Fruit fly (Drosophila melanogaster) whole organism, wandering third instar larva: Measurements from ENCODE around the gene dsx-c73A.

Experiments used
- Abd-B ChIP-seq: fragments of >200 bp; optimal IDR thresholded peaks from 2 replicates; lab custom pipeline; 2017; ENCODE audit warnings: missing biosample characterization, missing genetic modification characterization
- CG32264 ChIP-seq: fragments of 200-800 bp; sonication (Bioruptor generic); optimal IDR thresholded peaks from 2 replicates; lab custom pipeline; 2016; ENCODE audit warnings: missing biosample characterization, missing genetic modification characterization
- CG9705 ChIP-seq: fragments of 200-800 bp; sonication (Bioruptor generic); optimal IDR thresholded peaks from 2 replicates; lab custom pipeline; 2018; ENCODE audit warnings: missing biosample characterization, mild to moderate bottlenecking, missing genetic modification characterization
- CrebA ChIP-seq: fragments of 200-800 bp; sonication (Bioruptor generic); optimal IDR thresholded peaks from 2 replicates; lab custom pipeline; 2016; ENCODE audit warnings: missing biosample characterization, mild to moderate bottlenecking, missing genetic modification characterization, borderline replicate concordance
- Dfd ChIP-seq: fragments of >200 bp; optimal IDR thresholded peaks from 2 replicates; lab custom pipeline; 2017; ENCODE audit warnings: missing biosample characterization, missing genetic modification characterization
- Dif ChIP-seq: fragments of 200-275, 200-300 bp; sonication (Bioruptor generic); optimal IDR thresholded peaks from 2 replicates; lab custom pipeline; 2018; ENCODE audit warnings: missing biosample characterization, missing genetic modification characterization; ENCODE audit not compliant: partially characterized antibody
- GATAd ChIP-seq: sonication (Bioruptor generic); optimal IDR thresholded peaks from 2 replicates; lab custom pipeline; 2016; ENCODE audit warnings: missing biosample characterization, missing genetic modification characterization
- HLH106 ChIP-seq: fragments of 200-800 bp; optimal IDR thresholded peaks from 3 replicates; lab custom pipeline; 2019; ENCODE audit warnings: missing biosample characterization, mild to moderate bottlenecking, missing genetic modification characterization, moderate library complexity
- Hnf4 ChIP-seq: fragments of 200-800 bp; sonication (Bioruptor generic); optimal IDR thresholded peaks from 2 replicates; lab custom pipeline; 2016; ENCODE audit warnings: missing biosample characterization, mild to moderate bottlenecking, missing genetic modification characterization
- Hr78 ChIP-seq: fragments of >200 bp; optimal IDR thresholded peaks from 2 replicates; lab custom pipeline; 2017; ENCODE audit warnings: missing biosample characterization, missing genetic modification characterization
- Hr83 ChIP-seq: fragments of 200-300 bp; sonication (Bioruptor generic); optimal IDR thresholded peaks from 2 replicates; lab custom pipeline; 2016; ENCODE audit warnings: missing biosample characterization, mild to moderate bottlenecking, missing genetic modification characterization, moderate library complexity; ENCODE audit not compliant: poor library complexity, severe bottlenecking
- Jra ChIP-seq: sonication (Bioruptor generic); optimal IDR thresholded peaks from 2 replicates; lab custom pipeline; 2016; ENCODE audit warnings: missing biosample characterization, missing genetic modification characterization
- Mio ChIP-seq: sonication (Bioruptor generic); optimal IDR thresholded peaks from 2 replicates; lab custom pipeline; 2016; ENCODE audit warnings: missing biosample characterization, missing genetic modification characterization
- Myc ChIP-seq: fragments of >200 bp; optimal IDR thresholded peaks from 2 replicates; lab custom pipeline; 2017
- N ChIP-seq: fragments of >200 bp; optimal IDR thresholded peaks from 2 replicates; lab custom pipeline; 2018; ENCODE audit warnings: missing biosample characterization, missing external identifiers, missing genetic modification characterization
- OdsH ChIP-seq: fragments of 200-800 bp; sonication (Bioruptor generic); optimal IDR thresholded peaks from 2 replicates; lab custom pipeline; 2016; ENCODE audit warnings: missing biosample characterization, mild to moderate bottlenecking, missing genetic modification characterization
- Rel ChIP-seq, 2 experiments: fragments of 200-800 bp; sonication (Bioruptor generic) in 1 of 2; optimal IDR thresholded peaks; 2 replicates in 1 of 2; 3 replicates in 1 of 2; lab custom pipeline; 2016 to 2019; ENCODE audit warnings: mild to moderate bottlenecking in 2 of 2, missing biosample characterization in 2 of 2, missing genetic modification characterization in 2 of 2, moderate library complexity in 1 of 2
- Sp1 ChIP-seq: fragments of 200-800 bp; sonication (Bioruptor generic); optimal IDR thresholded peaks from 3 replicates; lab custom pipeline; 2019; ENCODE audit warnings: missing biosample characterization, mild to moderate bottlenecking, missing genetic modification characterization, moderate library complexity
- Vsx2 ChIP-seq: fragments of 200-300, 225-300 bp; sonication (Bioruptor generic); optimal IDR thresholded peaks from 2 replicates; lab custom pipeline; 2018; ENCODE audit warnings: missing biosample characterization, missing genetic modification characterization; ENCODE audit not compliant: partially characterized antibody
- br ChIP-seq: fragments of 200-800 bp; sonication (Bioruptor generic); optimal IDR thresholded peaks from 2 replicates; lab custom pipeline; 2016; ENCODE audit warnings: missing biosample characterization, missing genetic modification characterization
- brk ChIP-seq: fragments of 200-800 bp; sonication (Bioruptor generic); optimal IDR thresholded peaks from 2 replicates; lab custom pipeline; 2016; ENCODE audit warnings: missing biosample characterization, mild to moderate bottlenecking, missing genetic modification characterization
- dl ChIP-seq, 2 experiments: fragments of 175-275, 200-275 bp in 1 of 2; fragments of 200-275 bp in 1 of 2; sonication (Bioruptor generic); optimal IDR thresholded peaks; lab custom pipeline; 2018; ENCODE audit warnings: mild to moderate bottlenecking in 2 of 2, missing biosample characterization in 2 of 2, missing genetic modification characterization in 2 of 2, moderate library complexity in 2 of 2; ENCODE audit not compliant: partially characterized antibody in 2 of 2, insufficient read depth in 1 of 2
- dmrt93B ChIP-seq: fragments of 200-800 bp; sonication (Bioruptor generic); optimal IDR thresholded peaks from 2 replicates; lab custom pipeline; 2018; ENCODE audit warnings: missing biosample characterization, mild to moderate bottlenecking, missing genetic modification characterization
- dsf ChIP-seq: sonication (Bioruptor generic); optimal IDR thresholded peaks from 2 replicates; lab custom pipeline; 2016; ENCODE audit warnings: missing biosample characterization, missing genetic modification characterization, borderline replicate concordance
- ey ChIP-seq: fragments of 200-800 bp; sonication (Bioruptor generic); optimal IDR thresholded peaks from 2 replicates; lab custom pipeline; 2016; ENCODE audit warnings: missing biosample characterization, missing genetic modification characterization
- foxo ChIP-seq, 2 experiments: fragments of 200-800 bp; sonication (Bioruptor generic); optimal IDR thresholded peaks; 2 replicates in 1 of 2; 3 replicates in 1 of 2; lab custom pipeline; 2016 to 2017; ENCODE audit warnings: missing biosample characterization in 2 of 2, missing genetic modification characterization in 2 of 2
- fru ChIP-seq: fragments of 200-800 bp; sonication (Bioruptor generic); optimal IDR thresholded peaks from 3 replicates; lab custom pipeline; 2016; ENCODE audit warnings: missing biosample characterization, mild to moderate bottlenecking, missing genetic modification characterization
- h ChIP-seq: fragments of 200-800 bp; sonication (Bioruptor generic); optimal IDR thresholded peaks from 3 replicates; lab custom pipeline; 2016; ENCODE audit warnings: missing biosample characterization, mild to moderate bottlenecking, missing genetic modification characterization
- jim ChIP-seq: fragments of 175-275, 200-325 bp; sonication (Bioruptor generic); optimal IDR thresholded peaks from 2 replicates; lab custom pipeline; 2016; ENCODE audit warnings: missing biosample characterization, mild to moderate bottlenecking, missing genetic modification characterization
- lola ChIP-seq: fragments of >200 bp; optimal IDR thresholded peaks from 2 replicates; lab custom pipeline; 2017; ENCODE audit warnings: missing biosample characterization, missing genetic modification characterization
- pan ChIP-seq: fragments of >200 bp; optimal IDR thresholded peaks from 2 replicates; lab custom pipeline; 2017
- psq ChIP-seq: fragments of 200-800 bp; sonication (Bioruptor generic); optimal IDR thresholded peaks from 3 replicates; lab custom pipeline; 2017; ENCODE audit warnings: missing biosample characterization, mild to moderate bottlenecking, missing genetic modification characterization, moderate library complexity
- rgr ChIP-seq: fragments of 200-800 bp; sonication (Bioruptor generic); optimal IDR thresholded peaks from 3 replicates; lab custom pipeline; 2016; ENCODE audit warnings: missing biosample characterization, mild to moderate bottlenecking, missing genetic modification characterization
- sage ChIP-seq: fragments of 200-800 bp; sonication (Bioruptor generic); optimal IDR thresholded peaks from 2 replicates; lab custom pipeline; 2016; ENCODE audit warnings: missing biosample characterization, mild to moderate bottlenecking, missing genetic modification characterization
- sv ChIP-seq: fragments of 200-800 bp; sonication (Bioruptor generic); optimal IDR thresholded peaks from 3 replicates; lab custom pipeline; 2016; ENCODE audit warnings: missing biosample characterization, missing genetic modification characterization
- tai ChIP-seq: sonication (Bioruptor generic); optimal IDR thresholded peaks from 2 replicates; lab custom pipeline; 2016; ENCODE audit warnings: missing biosample characterization, missing genetic modification characterization
- usp ChIP-seq: fragments of >200 bp; optimal IDR thresholded peaks from 2 replicates; lab custom pipeline; 2017; ENCODE audit warnings: missing biosample characterization, missing genetic modification characterization
- woc ChIP-seq: sonication (Bioruptor generic); optimal IDR thresholded peaks from 2 replicates; lab custom pipeline; 2016; ENCODE audit warnings: missing biosample characterization, mild to moderate bottlenecking, missing genetic modification characterization

The dsx-c73A gene

DNA sequence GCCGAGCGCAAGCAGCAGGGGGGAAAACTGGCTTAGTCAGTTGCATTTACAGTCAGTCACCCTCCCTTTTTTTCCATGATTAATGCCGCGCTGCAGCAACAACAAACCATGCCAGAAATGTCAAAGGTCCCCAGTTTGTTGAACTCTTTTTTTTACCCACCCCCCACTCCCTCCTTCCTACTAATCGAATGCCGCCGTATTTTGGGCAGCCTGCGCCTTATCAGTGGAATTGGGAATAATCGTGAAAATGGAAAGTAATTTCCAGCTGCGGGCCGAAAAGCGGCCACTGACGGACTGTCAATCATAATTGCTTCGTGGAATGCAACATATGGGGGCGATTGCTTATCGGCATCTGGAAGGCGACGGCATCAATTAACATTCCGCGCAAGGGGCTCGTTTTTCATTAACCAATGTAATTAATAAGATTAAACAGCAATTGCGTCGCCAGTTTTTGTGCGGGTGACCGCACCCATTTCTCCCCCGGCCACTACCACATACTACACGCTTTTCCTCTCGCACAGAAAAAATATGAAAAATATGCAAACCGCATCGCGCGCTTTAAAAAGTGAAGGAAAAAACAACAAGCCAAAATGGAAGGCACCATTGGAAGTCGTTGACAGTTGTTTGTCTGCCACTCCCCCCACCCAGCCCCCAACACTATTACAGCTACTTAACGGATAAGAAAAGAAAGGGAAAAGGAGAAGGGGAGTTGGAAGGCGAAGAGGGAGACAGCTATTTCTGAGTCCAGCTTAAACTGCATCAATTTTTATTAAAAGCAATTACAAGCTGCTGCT is 42.1 kb downstream of the dsx-c73A start:
- TF ChIP-seq Hr83 (GFP tag; lab: Kevin White, UChicago) (no peak), foxo (GFP tag; optimal IDR thresholded peaks at IDR 0.05; lab: Kevin White, UChicago) (no peak), Rel (GFP tag; optimal IDR thresholded peaks at IDR 0.05; lab: Kevin White, UChicago) (no peak), Rel (tag; optimal IDR thresholded peaks at IDR 0.05; lab: Kevin White, UChicago) (peak; percentile 19), Mio (GFP tag; lab: Kevin White, UChicago) (no peak), dsf (no peak), h (no peak), sv (GFP tag; lab: Kevin White, UChicago) (no peak), brk (GFP tag; lab: Kevin White, UChicago) (no peak), jim (no peak), ey (no peak), Dif (GFP tag; lab: Kevin White, UChicago) (peak; percentile 1), tai (GFP tag; lab: Kevin White, UChicago) (no peak), rgr (GFP tag; lab: Kevin White, UChicago) (no peak)

DNA sequence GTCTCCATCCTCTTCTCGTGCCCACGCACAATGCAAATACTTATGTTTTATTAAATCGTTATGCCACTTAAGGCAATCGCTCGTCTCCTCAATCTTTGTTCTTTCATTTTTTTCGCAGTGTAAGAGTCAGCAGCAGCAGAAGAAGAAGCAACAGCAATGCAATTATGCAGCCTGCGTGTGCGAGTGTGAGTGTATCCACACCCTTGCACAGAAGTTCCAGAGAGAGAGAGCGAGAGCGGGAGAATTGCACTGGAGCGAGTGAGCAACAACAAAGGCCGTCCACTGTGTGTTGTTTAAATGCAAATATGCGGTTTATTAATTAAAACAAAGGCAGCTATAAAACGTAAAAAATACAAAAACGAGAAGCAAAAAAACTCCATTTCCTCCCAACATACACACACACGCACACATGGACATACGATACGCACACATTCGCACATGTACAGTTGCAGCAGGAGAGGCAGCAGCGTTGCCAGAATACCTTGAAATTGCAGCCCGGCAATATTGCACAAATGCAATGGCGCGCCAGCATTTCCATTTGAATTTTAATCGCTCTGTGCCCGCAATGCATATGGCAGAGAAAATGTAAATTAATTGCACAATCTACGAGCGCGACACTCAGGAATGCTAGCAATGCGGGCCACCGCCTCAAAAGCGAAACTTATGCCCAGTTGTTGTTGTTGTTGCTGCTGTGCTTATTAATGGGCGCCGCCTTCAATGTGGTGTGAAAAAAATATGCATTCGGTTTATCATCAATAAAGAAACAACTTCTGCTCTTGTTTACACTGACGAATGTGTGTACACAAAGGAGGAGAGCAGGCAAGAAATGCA is 42.9 kb downstream of the dsx-c73A start:
- no peak for TF ChIP-seq Myc
- TF ChIP-seq lola: no peak
- TF ChIP-seq sage (GFP tag; lab: Kevin White, UChicago): no peak
- TF ChIP-seq woc (GFP tag; lab: Kevin White, UChicago): peak; percentile 6
- no peak for TF ChIP-seq brk (GFP tag; lab: Kevin White, UChicago)
- no peak for TF ChIP-seq N (GFP tag; lab: Kevin White, UChicago)
- TF ChIP-seq CG32264 (GFP tag; lab: Kevin White, UChicago): peak; percentile 9
- TF ChIP-seq ey: peak; percentile 44
- no peak for TF ChIP-seq CrebA (GFP tag; lab: Kevin White, UChicago)
- peak; percentile 60 for TF ChIP-seq Jra
- TF ChIP-seq foxo (GFP tag; optimal IDR thresholded peaks at IDR 0.05; lab: Kevin White, UChicago): peak in 1 of 2 experiments; percentile 66
- no peak for TF ChIP-seq Abd-B (GFP tag; lab: Kevin White, UChicago)
- peak; percentile 47 for TF ChIP-seq HLH106 (tag; lab: Kevin White, UChicago)
- TF ChIP-seq sv (GFP tag; lab: Kevin White, UChicago): no peak
- TF ChIP-seq Dfd (GFP tag; lab: Kevin White, UChicago): no peak
- TF ChIP-seq Hr78 (GFP tag; lab: Kevin White, UChicago): no peak
- peak; percentile 45 for TF ChIP-seq h
- peak; percentile 31 for TF ChIP-seq GATAd (GFP tag; lab: Kevin White, UChicago)
- TF ChIP-seq jim: peak; percentile 76
- peak; percentile 70 for TF ChIP-seq rgr (GFP tag; lab: Kevin White, UChicago)
- peak; percentile 36 for TF ChIP-seq psq (GFP tag; lab: Kevin White, UChicago)
- peak; percentile 54 for TF ChIP-seq OdsH (GFP tag; lab: Kevin White, UChicago)
- TF ChIP-seq Dif (GFP tag; lab: Kevin White, UChicago): peak; percentile 5
- no peak for TF ChIP-seq Rel (GFP tag; optimal IDR thresholded peaks at IDR 0.05; lab: Kevin White, UChicago)
- no peak for TF ChIP-seq Rel (tag; optimal IDR thresholded peaks at IDR 0.05; lab: Kevin White, UChicago)
- peak; percentile 62 for TF ChIP-seq br (GFP tag; lab: Kevin White, UChicago)
- no peak for TF ChIP-seq Mio (GFP tag; lab: Kevin White, UChicago)
- peak; percentile 38 to 76 for TF ChIP-seq dl (GFP tag; optimal IDR thresholded peaks at IDR 0.05; lab: Kevin White, UChicago; ENCODE audit: insufficient read depth in 1 of 2, partially characterized antibody in 2 of 2)
- TF ChIP-seq Sp1 (GFP tag; lab: Kevin White, UChicago): peak; percentile 63
- peak; percentile 1 for TF ChIP-seq Vsx2
- TF ChIP-seq dmrt93B (GFP tag; lab: Kevin White, UChicago): peak; percentile 41
- no peak for TF ChIP-seq pan (lab: Kevin White, UChicago)
- no peak for TF ChIP-seq tai (GFP tag; lab: Kevin White, UChicago)
- peak; percentile 45 for TF ChIP-seq fru
- peak; percentile 70 for TF ChIP-seq Hnf4
- peak; percentile 96 for TF ChIP-seq Hr83 (GFP tag; lab: Kevin White, UChicago)
- TF ChIP-seq CG9705 (GFP tag; lab: Kevin White, UChicago): peak; percentile 60
- peak; percentile 78 for TF ChIP-seq dsf
- no peak for TF ChIP-seq usp (GFP tag; lab: Kevin White, UChicago)
